Fruit fly (Drosophila melanogaster): Measurements from ENCODE around the gene CG14629.

The CG14629 gene

dm6 chrX:1041407-1042038 lies 9.8 kb upstream of the CG14629 start (continued):
- TF ChIP-seq exex (tag; optimal IDR thresholded peaks at IDR 0.05) (peak; percentile 47), Meics (GFP tag; optimal IDR thresholded peaks at IDR 0.05) (peak; percentile 12), CG7839 (tag; optimal IDR thresholded peaks at IDR 0.05) (peak; percentile 14), unpg (GFP tag; optimal IDR thresholded peaks at IDR 0.05) (peak; percentile 1), CG10979 (tag; optimal IDR thresholded peaks at IDR 0.05) (peak; percentile 26), tio (GFP tag; optimal IDR thresholded peaks at IDR 0.05) (no peak), bsh (GFP tag; optimal IDR thresholded peaks at IDR 0.05) (peak in 1 of 2 experiments; percentile 18), cg (GFP tag; optimal IDR thresholded peaks at IDR 0.05) (peak; percentile 83), CG6854 (GFP tag; optimal IDR thresholded peaks at IDR 0.05) (peak; percentile 14), lab (GFP tag; optimal IDR thresholded peaks at IDR 0.05) (peak; percentile 24), Hmr (GFP tag; optimal IDR thresholded peaks at IDR 0.05) (peak; percentile 36), CG15269 (tag; optimal IDR thresholded peaks at IDR 0.05) (peak; percentile 7), corto (GFP tag; optimal IDR thresholded peaks at IDR 0.05) (no peak), Hr51 (GFP tag; optimal IDR thresholded peaks at IDR 0.05) (peak in 1 of 2 experiments; percentile 18), Hey (tag; optimal IDR thresholded peaks at IDR 0.05) (no peak), sens (GFP tag) (peak; percentile 86), CG11560 (tag; IDR thresholded peaks at IDR 0.05) (no peak), chn (GFP tag; optimal IDR thresholded peaks at IDR 0.05) (peak; percentile 1), CG2120 (GFP tag; optimal IDR thresholded peaks at IDR 0.05) (peak; percentile 26), CG18011 (GFP tag; optimal IDR thresholded peaks at IDR 0.05) (no peak), vvl (GFP tag; IDR thresholded peaks at IDR 0.05) (0 out of 2 replicates have a peak, but pooled peaks have one; percentile 10), hkb (optimal IDR thresholded peaks at IDR 0.05) (no peak), hkb (GFP tag; IDR thresholded peaks at IDR 0.05) (0 out of 2 replicates have a peak, but pooled peaks have one; percentile 22), oc (tag; optimal IDR thresholded peaks at IDR 0.05) (peak; percentile 62), bigmax (GFP tag; optimal IDR thresholded peaks at IDR 0.05) (no peak), CG18262 (tag; optimal IDR thresholded peaks at IDR 0.05) (peak; percentile 24), mld (GFP tag; IDR thresholded peaks at IDR 0.05; ENCODE audit: partially characterized antibody) (no peak), NC2β (GFP tag; optimal IDR thresholded peaks at IDR 0.05) (no peak), Med (GFP tag) (peak; percentile 83), CG32532 (GFP tag; IDR thresholded peaks at IDR 0.05) (peak; percentile 24; the same call in 1 of the 2 replicates), CG3281 (GFP tag; optimal IDR thresholded peaks at IDR 0.05) (peak; percentile 15), CG1603 (tag; optimal IDR thresholded peaks at IDR 0.05) (peak; percentile 1), CG31224 (GFP tag; IDR thresholded peaks at IDR 0.05) (no peak), Atf-2 (GFP tag; optimal IDR thresholded peaks at IDR 0.05) (no peak), CG2678 (tag; optimal IDR thresholded peaks at IDR 0.05) (peak; percentile 24)

- TF ChIP-seq CG11504 (tag; optimal IDR thresholded peaks at IDR 0.05) (no peak), z (GFP tag; IDR thresholded peaks at IDR 0.05) (no peak), ems (GFP tag; optimal IDR thresholded peaks at IDR 0.05) (no peak), HLH54F (GFP tag; optimal IDR thresholded peaks at IDR 0.05) (no peak), Optix (GFP tag; IDR thresholded peaks at IDR 0.05) (no peak), CG11085 (GFP tag; IDR thresholded peaks at IDR 0.05) (no peak), zfh2 (GFP tag; optimal IDR thresholded peaks at IDR 0.05) (no peak), fd96Cb (tag; optimal IDR thresholded peaks at IDR 0.05) (no peak), Bdp1 (GFP tag; optimal IDR thresholded peaks at IDR 0.05) (no peak)
These were observed 5.4 kb upstream of the CG14629 start, which contains the start of gene CG42259 for dm6 chrX:1045924-1046323. TSS of gene CG42259 (plus strand) at chrX:1046224.

Measured in whole organism, embryonic.